Worm (Caenorhabditis elegans) whole organism, L4 larva: ENCODE data around the gene cct-4.
A peak's percentile ranks its signal among the peaks of the same experiment; 100 is the strongest.
"Not testable (repeated sequence)": the region's sequence is repeated elsewhere in the genome, so short reads cannot be mapped to it uniquely, and the experiment has no call there.

Experiments
- F10B5.3 ChIP-seq: sonication (generic microtip); optimal IDR thresholded peaks from 2 replicates; lab custom pipeline; 2016; ENCODE audit warnings: mild to moderate bottlenecking, missing genetic modification characterization, missing compliant biosample characterization
- F37D6.2 ChIP-seq: sonication (generic microtip); optimal IDR thresholded peaks from 2 replicates; lab custom pipeline; 2016; ENCODE audit warnings: mild to moderate bottlenecking, missing genetic modification characterization, missing compliant biosample characterization
- R02D3.7 ChIP-seq: fragments of 150-350 bp; sonication (generic microtip); optimal IDR thresholded peaks from 3 replicates; lab custom pipeline; 2014; ENCODE audit warnings: missing biosample characterization, missing genetic modification characterization
- Y105C5A.15 ChIP-seq: fragments of 200-800 bp; sonication (Bioruptor generic); IDR thresholded peaks from 2 replicates; pipeline ENCODE4 v1.3.6; 2022; ENCODE audit warnings: missing genetic modification characterization, missing compliant biosample characterization
- Y5F2A.4 ChIP-seq: fragments of 200-800 bp; sonication (Bioruptor generic); optimal IDR thresholded peaks from 2 replicates; lab custom pipeline; 2018; ENCODE audit warnings: mild to moderate bottlenecking, missing genetic modification characterization, missing compliant biosample characterization
- Y75B8A.6 ChIP-seq: fragments of 200-800 bp; sonication (Bioruptor generic); IDR thresholded peaks from 2 replicates; pipeline ENCODE4 v1.3.6; 2022; ENCODE audit warnings: missing genetic modification reagents, missing genetic modification characterization, missing compliant biosample characterization
- ZK337.2 ChIP-seq: fragments of 200-800 bp; sonication (Bioruptor generic); IDR thresholded peaks from 2 replicates; pipeline ENCODE4 v1.3.6; 2022; ENCODE audit warnings: missing genetic modification reagents, missing genetic modification characterization, missing compliant biosample characterization
- aha-1 ChIP-seq: fragments of 150-350 bp; peaks from one replicate; lab custom pipeline; 2014; ENCODE audit warnings: missing biosample characterization, missing genetic modification characterization
- aly-2 ChIP-seq: sonication (generic microtip); optimal IDR thresholded peaks from 2 replicates; lab custom pipeline; 2018; ENCODE audit warnings: missing biosample characterization, missing genetic modification characterization
- daf-16 ChIP-seq, 3 experiments: sonication (generic microtip); optimal IDR thresholded peaks; 2 replicates each; lab custom pipeline; 2016 to 2017; ENCODE audit warnings: missing genetic modification characterization in 3 of 3, missing genetic modification reagents in 3 of 3, mild to moderate bottlenecking in 2 of 3, missing compliant biosample characterization in 2 of 3, missing biosample characterization in 1 of 3, moderate library complexity in 1 of 3
- daf-19 ChIP-seq: fragments of 200-800 bp; sonication (Bioruptor generic); conservative IDR thresholded peaks from 2 replicates; pipeline ENCODE4 v1.3.6; 2022; ENCODE audit warnings: missing genetic modification characterization, missing compliant biosample characterization
- daf-8 ChIP-seq: fragments of 200-800 bp; sonication (Bioruptor generic); IDR thresholded peaks from 2 replicates; pipeline ENCODE4 v1.3.6; 2022; ENCODE audit warnings: missing genetic modification characterization, missing compliant biosample characterization
- dmd-8 ChIP-seq: fragments of 200-800 bp; sonication (Bioruptor generic); IDR thresholded peaks from 2 replicates; pipeline ENCODE4 v1.3.6; 2022; ENCODE audit warnings: missing genetic modification characterization, missing compliant biosample characterization
- dve-1 ChIP-seq: sonication (generic microtip); optimal IDR thresholded peaks from 2 replicates; lab custom pipeline; 2017; ENCODE audit warnings: antibody characterized with exemption, mild to moderate bottlenecking, missing genetic modification characterization, missing compliant biosample characterization; ENCODE audit not compliant: insufficient read depth
- fkh-10 ChIP-seq: fragments of 150-350 bp; optimal IDR thresholded peaks from 2 replicates; lab custom pipeline; 2014; ENCODE audit warnings: missing biosample characterization, missing genetic modification reagents, missing genetic modification characterization
- hif-1 ChIP-seq, 2 experiments: sonication (generic microtip); optimal IDR thresholded peaks; 2 replicates each; lab custom pipeline; 2016 to 2017; ENCODE audit warnings: missing compliant biosample characterization in 2 of 2, missing genetic modification characterization in 2 of 2, missing genetic modification reagents in 2 of 2, missing genotype in 2 of 2, mild to moderate bottlenecking in 1 of 2
- lim-7 ChIP-seq: fragments of 200-800 bp; sonication (Bioruptor generic); IDR thresholded peaks from 2 replicates; pipeline ENCODE4 v1.3.6; 2022; ENCODE audit warnings: missing genetic modification characterization, missing compliant biosample characterization
- lin-29 ChIP-seq: fragments of 200-800 bp; sonication (Bioruptor generic); IDR thresholded peaks from 2 replicates; pipeline ENCODE4 v1.3.6; 2022; ENCODE audit warnings: missing genetic modification reagents, missing genetic modification characterization, missing compliant biosample characterization
- lsy-2 ChIP-seq, 2 experiments: fragments of 150-350 bp in 1 of 2; sonication (generic microtip) in 1 of 2; optimal IDR thresholded peaks; 2 replicates each; lab custom pipeline; 2014 to 2017; ENCODE audit warnings: missing biosample characterization in 2 of 2, missing genetic modification characterization in 2 of 2
- madf-5 ChIP-seq, 2 experiments: fragments of 200-800 bp; sonication (Bioruptor generic); IDR thresholded peaks; 2 replicates each; pipeline ENCODE4 v1.3.6; 2022; ENCODE audit warnings: missing compliant biosample characterization in 2 of 2, missing genetic modification characterization in 2 of 2
- mdt-29 ChIP-seq: fragments of 200-800 bp; sonication (Bioruptor generic); IDR thresholded peaks from 2 replicates; pipeline ENCODE4 v1.3.6; 2022; ENCODE audit warnings: missing genetic modification reagents, missing genetic modification characterization, missing compliant biosample characterization
- nhr-102 ChIP-seq: sonication (generic microtip); optimal IDR thresholded peaks from 2 replicates; lab custom pipeline; 2016; ENCODE audit warnings: mild to moderate bottlenecking, missing genetic modification characterization, moderate library complexity, missing compliant biosample characterization
- nhr-111 ChIP-seq: fragments of 200-800 bp; sonication (Bioruptor generic); optimal IDR thresholded peaks from 2 replicates; lab custom pipeline; 2018; ENCODE audit warnings: mild to moderate bottlenecking, missing genetic modification characterization, missing compliant biosample characterization
- pha-4 ChIP-seq, 2 experiments: fragments of 150-350 bp in 1 of 2; fragments of 200-800 bp in 1 of 2; sonication (Bioruptor generic) in 1 of 2; IDR thresholded peaks in 1 of 2; optimal IDR thresholded peaks in 1 of 2; 2 replicates each; pipeline versions ENCODE4 v1.3.6 to Lab custom; 2014 to 2022; ENCODE audit warnings: missing genetic modification characterization in 2 of 2, missing genetic modification reagents in 2 of 2, missing biosample characterization in 1 of 2, missing compliant biosample characterization in 1 of 2
- unc-62 ChIP-seq, 3 experiments: fragments of 150-350 bp in 1 of 3; sonication (generic microtip); optimal IDR thresholded peaks in 2 of 3; peaks in 1 of 3; 1 replicate in 1 of 3; 2 replicates in 2 of 3; lab custom pipeline; 2014 to 2017; ENCODE audit warnings: missing biosample characterization in 3 of 3, missing genetic modification characterization in 3 of 3, missing genetic modification reagents in 3 of 3, missing genotype in 1 of 3
- zfp-3 ChIP-seq: fragments of 200-800 bp; sonication (Bioruptor generic); conservative IDR thresholded peaks from 2 replicates; pipeline ENCODE4 v1.3.6; 2022; ENCODE audit warnings: missing genetic modification reagents, missing genetic modification characterization, missing compliant biosample characterization
- ztf-11 ChIP-seq: fragments of 150-350 bp; optimal IDR thresholded peaks from 2 replicates; lab custom pipeline; 2014; ENCODE audit warnings: missing biosample characterization, missing genetic modification characterization

The cct-4 gene

ce11 chrII:8285837-8286236 lies 2.4 kb downstream of the cct-4 start:
- peak in 1 of 2 experiments; percentile 18 for TF ChIP-seq daf-16 (GFP tag; optimal IDR thresholded peaks at IDR 0.05; lab: Kevin White, UChicago)
- TF ChIP-seq daf-16 (tag; optimal IDR thresholded peaks at IDR 0.05; lab: Kevin White, UChicago): not testable (repeated sequence)
- TF ChIP-seq lsy-2 (tag; optimal IDR thresholded peaks at IDR 0.05; lab: Kevin White, UChicago): peak in 1 of 2 experiments; percentile 16

DNA sequence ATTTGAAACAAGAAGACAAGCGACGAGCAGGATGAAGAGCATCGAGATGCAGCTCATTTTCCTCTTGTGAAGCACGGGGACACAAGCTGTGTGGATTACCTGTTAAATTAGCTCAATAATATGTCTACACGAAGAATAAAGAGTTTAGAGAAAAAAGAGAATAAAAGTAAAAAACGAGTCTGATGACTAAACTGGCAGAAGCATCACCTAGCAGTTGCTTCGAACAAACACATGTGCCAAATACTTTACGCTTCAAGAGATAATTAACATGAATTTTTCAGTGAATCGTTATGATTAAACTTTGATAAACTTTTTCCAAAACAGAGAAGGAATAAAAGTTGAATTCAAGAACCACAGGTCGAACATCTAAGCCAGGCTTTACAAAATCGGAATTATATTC lies 11.8 kb downstream of the cct-4 start, which contains the start of gene nlp-55:
Gene nlp-55 (minus strand): TSS at position 101 of the 400 bp plus-strand sequence.
- TF ChIP-seq ZK337.2 (GFP tag; lab: Robert Waterston, UW) (no peak), Y105C5A.15 (GFP tag; lab: Robert Waterston, UW) (no peak), daf-19 (GFP tag; lab: Robert Waterston, UW) (no peak), pha-4 (GFP tag; IDR thresholded peaks at IDR 0.05; lab: Robert Waterston, UW) (no peak), pha-4 (tag; optimal IDR thresholded peaks at IDR 0.05; lab: Kevin White, UChicago) (no peak), Y75B8A.6 (GFP tag; lab: Robert Waterston, UW) (no peak), mdt-29 (GFP tag; lab: Robert Waterston, UW) (no peak), hif-1 (tag; optimal IDR thresholded peaks at IDR 0.05; lab: Kevin White, UChicago) (no peak), lim-7 (no peak), F37D6.2 (tag; lab: Kevin White, UChicago) (no peak), madf-5 (GFP tag; IDR thresholded peaks at IDR 0.05; lab: Robert Waterston, UW) (no peak), aly-2 (tag; lab: Kevin White, UChicago) (no peak), daf-8 (no peak)
- TF ChIP-seq, all 104 proteins: peak for 0

ce11 chrII:8308314-8308713 lies 24.8 kb downstream of the cct-4 start:
- TF ChIP-seq unc-62 (GFP tag; optimal IDR thresholded peaks at IDR 0.05 in 1 of 2; lab: Kevin White, UChicago) (peak in 1 of 2 experiments; percentile 79), unc-62 (tag; optimal IDR thresholded peaks at IDR 0.05; lab: Kevin White, UChicago) (no peak), ztf-11 (tag; lab: Kevin White, UChicago) (no peak), aha-1 (tag; lab: Kevin White, UChicago) (peak; percentile 97)

- TF ChIP-seq lin-29 (GFP tag; lab: Robert Waterston, UW) (no peak), unc-62 (GFP tag; optimal IDR thresholded peaks at IDR 0.05 in 1 of 2; lab: Kevin White, UChicago) (peak in 1 of 2 experiments; percentile 67), unc-62 (tag; optimal IDR thresholded peaks at IDR 0.05; lab: Kevin White, UChicago) (no peak), nhr-102 (tag; lab: Kevin White, UChicago) (no peak), R02D3.7 (no peak), zfp-3 (GFP tag; lab: Robert Waterston, UW) (no peak), dmd-8 (no peak), fkh-10 (no peak)
Observed at ce11 chrII:8311484-8311883, 28.0 kb downstream of the cct-4 start.

ce11 chrII:8312012-8312411 lies 28.5 kb downstream of the cct-4 start:
- no peak for TF ChIP-seq dve-1
- TF ChIP-seq fkh-10: peak; percentile 67

ce11 chrII:8314768-8315167 lies 31.3 kb downstream of the cct-4 start:
- TF ChIP-seq aha-1 (tag; lab: Kevin White, UChicago) (peak; percentile 91), nhr-111 (GFP tag; lab: Kevin White, UChicago) (no peak), unc-62 (GFP tag; optimal IDR thresholded peaks at IDR 0.05 in 1 of 2; lab: Kevin White, UChicago) (peak in 1 of 2 experiments; percentile 30), unc-62 (tag; optimal IDR thresholded peaks at IDR 0.05; lab: Kevin White, UChicago) (no peak), Y5F2A.4 (no peak)

- TF ChIP-seq F10B5.3 (tag; lab: Kevin White, UChicago): no peak
- peak in 1 of 2 experiments; percentile 77 for TF ChIP-seq unc-62 (GFP tag; optimal IDR thresholded peaks at IDR 0.05 in 1 of 2; lab: Kevin White, UChicago)
- TF ChIP-seq unc-62 (tag; optimal IDR thresholded peaks at IDR 0.05; lab: Kevin White, UChicago): no peak
- TF ChIP-seq, all 104 proteins: peak for 1
Observed at ce11 chrII:8316701-8317100, 33.2 kb downstream of the cct-4 start.
